Fruit fly (Drosophila melanogaster): Measurements from ENCODE around the gene BigH1.

The BigH1 gene

DNA sequence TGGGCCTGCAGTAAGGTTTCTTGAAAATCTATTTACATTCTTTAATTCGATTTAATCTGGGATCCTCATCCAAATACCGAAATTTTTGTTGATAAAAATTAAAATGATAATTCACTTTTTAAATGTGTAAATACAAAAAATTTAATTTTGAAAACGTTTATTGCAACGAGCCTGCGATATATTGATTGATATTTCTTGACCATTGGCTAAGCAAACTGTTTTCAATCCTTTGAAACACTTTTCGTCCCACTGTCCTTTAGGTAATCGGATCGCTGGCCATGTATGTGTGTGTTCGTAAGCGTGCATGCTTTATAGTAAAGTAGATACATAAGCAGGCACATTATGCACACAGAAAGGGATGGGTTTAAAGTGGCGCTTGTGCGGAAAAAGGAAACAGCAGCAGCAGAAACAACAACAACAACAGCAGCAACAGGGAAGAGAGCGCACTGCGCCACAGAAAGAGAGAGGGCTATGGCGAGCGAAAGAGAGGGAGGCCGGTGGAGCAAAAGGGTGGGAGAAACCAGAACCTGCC, 39.1 kb upstream of the BigH1 start (continued):
- TF ChIP-seq Spps (tag; optimal IDR thresholded peaks at IDR 0.05) (peak; percentile 23), Sox102F (GFP tag; optimal IDR thresholded peaks at IDR 0.05) (peak; percentile 64), lola (GFP tag; optimal IDR thresholded peaks at IDR 0.05) (peak in 1 of 3 experiments; percentile 83), Six4 (GFP tag; optimal IDR thresholded peaks at IDR 0.05) (peak; percentile 58), CG2712 (tag; optimal IDR thresholded peaks at IDR 0.05) (peak; percentile 84), chinmo (GFP tag; IDR thresholded peaks at IDR 0.05; ENCODE audit: partially characterized antibody) (peak; percentile 42; the same call in 1 of the 4 replicates), CG10654 (GFP tag; optimal IDR thresholded peaks at IDR 0.05) (peak; percentile 13), CG11696 (GFP tag; IDR thresholded peaks at IDR 0.05) (no peak), Ssrp (tag; optimal IDR thresholded peaks at IDR 0.05) (peak; percentile 63), Max (GFP tag; optimal IDR thresholded peaks at IDR 0.05) (peak; percentile 30), CG4707 (GFP tag; optimal IDR thresholded peaks at IDR 0.05) (peak; percentile 92), Usf (GFP tag; optimal IDR thresholded peaks at IDR 0.05) (peak; percentile 26), bsh (GFP tag; optimal IDR thresholded peaks at IDR 0.05) (peak; percentile 78 to 80), Xbp1 (GFP tag; optimal IDR thresholded peaks at IDR 0.05) (peak; percentile 50), CG9609 (GFP tag; optimal IDR thresholded peaks at IDR 0.05) (peak; percentile 52), pfk (GFP tag; optimal IDR thresholded peaks at IDR 0.05) (no peak), CG10209 (GFP tag; optimal IDR thresholded peaks at IDR 0.05) (peak; percentile 56), CG13775 (GFP tag; optimal IDR thresholded peaks at IDR 0.05) (peak; percentile 63), dm (GFP tag; optimal IDR thresholded peaks at IDR 0.05) (peak; percentile 3), Nf-YB (GFP tag; optimal IDR thresholded peaks at IDR 0.05) (peak; percentile 35), Hr3 (GFP tag; optimal IDR thresholded peaks at IDR 0.05) (peak; percentile 53), CG3065 (GFP tag; optimal IDR thresholded peaks at IDR 0.05) (peak; percentile 44), onecut (GFP tag; IDR thresholded peaks at IDR 0.05) (no peak), CG18262 (tag; optimal IDR thresholded peaks at IDR 0.05) (peak; percentile 84), ase (GFP tag; IDR thresholded peaks at IDR 0.05) (peak; percentile 36; the same call in 1 of the 3 replicates), CG17359 (tag; optimal IDR thresholded peaks at IDR 0.05) (peak; percentile 50), CG10979 (tag; optimal IDR thresholded peaks at IDR 0.05) (peak; percentile 62), sens (GFP tag) (peak; percentile 97), nmo (GFP tag; optimal IDR thresholded peaks at IDR 0.05) (peak; percentile 78), CG15479 (GFP tag; optimal IDR thresholded peaks at IDR 0.05) (no peak), Atf-2 (GFP tag; optimal IDR thresholded peaks at IDR 0.05) (peak; percentile 61), Vsx1 (GFP tag; optimal IDR thresholded peaks at IDR 0.05) (peak; percentile 15), CG12391 (tag; optimal IDR thresholded peaks at IDR 0.05) (peak; percentile 70), Hr39 (optimal IDR thresholded peaks at IDR 0.05) (no peak), CG12236 (GFP tag; optimal IDR thresholded peaks at IDR 0.05) (peak; percentile 10), crp (GFP tag; optimal IDR thresholded peaks at IDR 0.05) (no peak), B-H2 (GFP tag; optimal IDR thresholded peaks at IDR 0.05) (no peak), ato (GFP tag; IDR thresholded peaks at IDR 0.05; ENCODE audit: partially characterized antibody) (no peak), az2 (GFP tag; optimal IDR thresholded peaks at IDR 0.05) (peak; percentile 61), pum (GFP tag; optimal IDR thresholded peaks at IDR 0.05) (peak; percentile 2), CG4424 (GFP tag; optimal IDR thresholded peaks at IDR 0.05) (peak; percentile 48), CG1603 (tag; optimal IDR thresholded peaks at IDR 0.05) (peak; percentile 28), HLH3B (GFP tag; IDR thresholded peaks at IDR 0.05) (peak; percentile 40; the same call in 1 of the 2 replicates), CG1602 (GFP tag; optimal IDR thresholded peaks at IDR 0.05) (peak; percentile 64), BtbVII (GFP tag; optimal IDR thresholded peaks at IDR 0.05) (no peak), CG17385 (GFP tag; optimal IDR thresholded peaks at IDR 0.05) (peak; percentile 25), CoRest (tag; optimal IDR thresholded peaks at IDR 0.05) (peak; percentile 47), CG8924 (tag; optimal IDR thresholded peaks at IDR 0.05) (peak; percentile 38), Trl (optimal IDR thresholded peaks at IDR 0.05) (peak; percentile 59 to 62), Trl (GFP tag; optimal IDR thresholded peaks at IDR 0.05) (no peak)

Data from whole organism, embryonic.